Worm (Caenorhabditis elegans): ENCODE data around the gene Y105C5B.1413.

Gene Y105C5B.1413

ce11 chrIV:16176808-16177207 is 7.6 kb downstream of the Y105C5B.1413 start:
- TF ChIP-seq elt-3 (tag; optimal IDR thresholded peaks at IDR 0.05) (no peak), ces-1 (GFP tag; optimal IDR thresholded peaks at IDR 0.05) (no peak), nhr-12 (tag; optimal IDR thresholded peaks at IDR 0.05) (no peak), lin-13 (tag; optimal IDR thresholded peaks at IDR 0.05) (no peak), lsy-2 (tag; optimal IDR thresholded peaks at IDR 0.05) (no peak), ceh-39 (tag; optimal IDR thresholded peaks at IDR 0.05) (no peak), ceh-43 (GFP tag; optimal IDR thresholded peaks at IDR 0.05) (no peak), mab-5 (tag; optimal IDR thresholded peaks at IDR 0.05) (no peak), sem-2 (GFP tag; optimal IDR thresholded peaks at IDR 0.05) (no peak), drap-1 (GFP tag; optimal IDR thresholded peaks at IDR 0.05) (no peak)

DNA sequence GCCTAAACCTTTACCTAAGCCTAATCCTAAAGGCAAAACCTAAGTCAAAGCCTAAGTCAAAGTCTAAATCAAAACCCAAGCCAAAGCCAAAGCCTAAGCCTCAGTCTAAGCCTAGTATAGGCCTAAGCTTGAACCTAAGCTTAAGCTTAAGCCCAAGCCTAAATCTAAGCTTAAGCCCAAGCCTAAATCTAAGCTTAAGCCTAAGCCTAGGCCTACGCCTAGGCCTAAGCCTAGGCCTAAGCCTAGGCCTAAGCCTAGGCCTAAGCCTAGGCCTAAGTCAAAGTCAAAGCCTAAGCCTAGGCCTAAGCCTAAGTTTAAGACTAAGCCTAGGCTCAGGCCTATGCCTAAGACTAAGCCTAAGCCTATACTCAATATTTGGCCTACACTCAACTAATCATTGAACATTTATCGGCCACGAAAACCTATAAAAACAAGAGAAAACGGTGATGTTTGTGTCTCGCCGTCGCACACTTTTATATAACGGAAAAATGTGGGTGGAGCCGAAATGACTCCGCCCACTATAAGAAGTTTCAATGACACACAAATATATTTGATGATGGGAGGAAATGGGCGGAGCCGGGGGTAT is 11.5 kb downstream of the Y105C5B.1413 start:
- TF ChIP-seq lin-32 (GFP tag; optimal IDR thresholded peaks at IDR 0.05) (no peak), mls-2 (tag; optimal IDR thresholded peaks at IDR 0.05) (no peak), nhr-237 (tag; optimal IDR thresholded peaks at IDR 0.05) (no peak), mep-1 (tag; optimal IDR thresholded peaks at IDR 0.05) (no peak), unc-62 (GFP tag; optimal IDR thresholded peaks at IDR 0.05) (no peak), elt-3 (tag; optimal IDR thresholded peaks at IDR 0.05) (no peak), ham-2 (GFP tag; optimal IDR thresholded peaks at IDR 0.05) (no peak), hlh-1 (tag; optimal IDR thresholded peaks at IDR 0.05) (no peak), unc-39 (tag; optimal IDR thresholded peaks at IDR 0.05) (no peak), unc-120 (tag; optimal IDR thresholded peaks at IDR 0.05; ENCODE audit: poor library complexity, severe bottlenecking) (no peak), mab-5 (tag; optimal IDR thresholded peaks at IDR 0.05) (no peak), lin-13 (tag; optimal IDR thresholded peaks at IDR 0.05) (no peak), blmp-1 (tag; optimal IDR thresholded peaks at IDR 0.05) (no peak), snpc-4 (tag; optimal IDR thresholded peaks at IDR 0.05) (no peak), bed-3 (GFP tag; optimal IDR thresholded peaks at IDR 0.05) (no peak)

DNA sequence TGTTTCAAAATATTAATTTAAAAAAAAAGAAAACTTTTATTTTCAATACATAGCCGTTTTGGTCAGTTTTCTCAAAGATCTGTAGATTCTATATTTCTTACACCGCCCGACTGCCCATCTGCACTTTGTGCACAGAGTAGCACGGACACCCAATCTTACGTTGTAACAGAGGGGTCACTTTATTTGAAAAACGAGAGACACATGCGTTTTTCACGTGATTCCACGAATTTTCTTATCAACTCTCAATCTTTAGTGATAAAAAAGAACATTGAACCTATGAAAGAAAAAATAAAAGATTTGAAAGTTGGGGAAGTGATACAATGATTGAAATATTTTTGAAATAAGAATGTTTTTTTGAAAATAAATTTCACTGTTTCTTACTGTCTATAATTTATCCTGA is 13.1 kb downstream of the Y105C5B.1413 start:
- peak; percentile 64 for TF ChIP-seq hlh-1 (tag; optimal IDR thresholded peaks at IDR 0.05)
- TF ChIP-seq mab-5 (tag; optimal IDR thresholded peaks at IDR 0.05), result no peak

- TF ChIP-seq elt-1 (tag; optimal IDR thresholded peaks at IDR 0.05; ENCODE audit: borderline replicate concordance, insufficient read depth) (peak; percentile 75), ceh-83 (GFP tag; optimal IDR thresholded peaks at IDR 0.05) (no peak), nhr-76 (tag; optimal IDR thresholded peaks at IDR 0.05) (no peak), unc-120 (tag; optimal IDR thresholded peaks at IDR 0.05; ENCODE audit: poor library complexity, severe bottlenecking) (no peak), ham-2 (GFP tag; optimal IDR thresholded peaks at IDR 0.05) (peak; percentile 58), unc-62 (GFP tag; optimal IDR thresholded peaks at IDR 0.05) (peak; percentile 52), M03D4.4 (tag; optimal IDR thresholded peaks at IDR 0.05) (peak; percentile 5), lin-32 (GFP tag; optimal IDR thresholded peaks at IDR 0.05) (no peak), ceh-39 (tag; optimal IDR thresholded peaks at IDR 0.05) (no peak), elt-3 (tag; optimal IDR thresholded peaks at IDR 0.05) (peak; percentile 30), cnd-1 (tag; optimal IDR thresholded peaks at IDR 0.05) (no peak), snpc-4 (tag; optimal IDR thresholded peaks at IDR 0.05) (no peak)
Measured at ce11 chrIV:16170606-16171033, 13.8 kb downstream of the Y105C5B.1413 start, which contains the start of gene gln-3. TSS of gene gln-3 (minus strand) at chrIV:16170678.

DNA sequence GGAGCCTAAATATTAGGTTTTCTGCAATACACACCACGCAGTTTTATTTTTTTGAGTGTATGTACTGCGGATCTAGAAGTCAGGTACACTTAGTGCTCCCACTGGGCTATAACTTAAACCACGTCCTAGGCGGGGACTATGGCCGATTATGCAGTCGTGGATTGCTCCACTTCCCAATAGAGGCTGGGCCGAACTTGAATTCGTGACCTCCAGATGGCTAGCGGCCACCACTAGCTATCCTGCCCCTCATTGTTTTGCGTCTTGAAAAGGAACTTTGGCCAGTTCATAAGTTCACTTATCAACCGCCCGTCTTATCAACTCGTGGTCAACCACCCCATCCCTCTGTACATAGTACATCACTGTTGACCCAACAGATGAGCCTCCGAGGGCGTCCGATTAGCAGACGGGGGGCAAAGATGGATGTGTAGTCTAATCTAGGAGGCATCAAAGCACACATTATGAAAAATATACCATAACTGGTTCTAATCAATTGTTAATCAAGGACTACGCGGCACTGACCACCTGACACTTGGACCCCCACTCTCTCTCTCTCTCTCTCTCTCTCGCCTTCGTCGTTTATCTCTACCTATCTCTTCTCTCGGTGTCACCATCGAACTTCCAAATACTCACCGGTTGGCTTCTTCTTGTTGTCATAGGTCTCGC is 14.8 kb downstream of the Y105C5B.1413 start:
- TF ChIP-seq unc-62 (GFP tag; optimal IDR thresholded peaks at IDR 0.05) (peak; percentile 13), hlh-1 (tag; optimal IDR thresholded peaks at IDR 0.05) (peak; percentile 81), unc-120 (tag; optimal IDR thresholded peaks at IDR 0.05; ENCODE audit: poor library complexity, severe bottlenecking) (peak; percentile 85), ceh-43 (GFP tag; optimal IDR thresholded peaks at IDR 0.05) (no peak), elt-1 (tag; optimal IDR thresholded peaks at IDR 0.05; ENCODE audit: borderline replicate concordance, insufficient read depth) (peak; percentile 57)
